Worm (Caenorhabditis elegans) whole organism, L4/young adult: ENCODE measurements around the gene C06H5.11.
"Not testable (repeated sequence)": the region's sequence is repeated elsewhere in the genome, so short reads cannot be mapped to it uniquely, and the experiment has no call there.

ENCODE experiments used
- W03F9.2 ChIP-seq: fragments of 150-350 bp; optimal IDR thresholded peaks from 2 replicates; lab custom pipeline; 2014; ENCODE audit warnings: missing biosample characterization, missing genetic modification characterization
- dao-5 ChIP-seq: sonication (generic microtip); optimal IDR thresholded peaks from 2 replicates; lab custom pipeline; 2016; ENCODE audit warnings: missing genotype, missing genetic modification characterization, moderate library complexity, missing compliant biosample characterization
- him-1 ChIP-seq: sonication (generic microtip); optimal IDR thresholded peaks from 2 replicates; lab custom pipeline; 2016; ENCODE audit warnings: missing genotype, missing genetic modification reagents, missing genetic modification characterization, missing compliant biosample characterization

The C06H5.11 gene

DNA sequence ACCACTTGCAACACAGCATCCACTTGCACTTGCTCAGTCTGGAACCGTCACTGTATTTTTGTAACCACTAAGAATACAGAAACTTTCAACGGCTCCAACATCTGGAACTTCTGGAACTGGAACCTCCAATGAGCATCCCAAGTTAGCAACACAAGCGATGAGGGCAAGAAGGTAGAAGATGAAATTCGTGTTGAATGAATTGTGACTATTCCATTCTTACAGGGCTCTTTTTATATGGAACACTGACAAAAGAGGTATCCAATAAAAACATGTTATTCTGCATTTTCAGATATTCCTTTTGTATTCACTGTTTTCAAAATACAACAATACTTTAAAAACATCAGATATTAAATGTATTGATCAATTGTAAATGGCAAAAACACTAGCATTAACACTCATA, at the start of gene C06H5.11:
Gene C06H5.11 (minus strand): TSS at position 101 of the 400 bp plus-strand sequence.
- not testable (repeated sequence) for TF ChIP-seq him-1, dao-5, W03F9.2 (tag; lab: Kevin White, UChicago)

DNA sequence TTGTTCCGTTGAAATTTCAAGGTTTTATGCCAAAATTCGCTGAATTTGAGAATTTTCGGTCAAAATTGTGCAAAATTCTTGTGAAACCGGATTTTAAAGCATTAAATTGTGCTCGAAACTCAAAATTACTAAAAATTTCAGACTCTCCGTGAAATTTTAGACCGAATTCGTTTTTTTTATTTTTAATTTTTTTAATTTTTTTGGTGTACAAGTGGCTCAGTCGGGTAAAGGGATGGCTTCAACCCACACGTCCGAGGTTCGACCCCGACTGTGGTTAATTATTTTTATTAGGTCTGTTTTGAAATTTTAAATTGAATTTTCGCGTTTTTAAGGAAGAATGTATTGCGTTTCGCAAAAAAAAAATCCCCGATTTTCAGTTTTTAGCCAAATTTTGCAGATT, 45.1 kb upstream of the C06H5.11 start:
- TF ChIP-seq dao-5 (tag; lab: Kevin White, UChicago) (no peak), W03F9.2 (tag; lab: Kevin White, UChicago) (no peak), him-1 (tag; lab: Kevin White, UChicago) (no peak)

DNA sequence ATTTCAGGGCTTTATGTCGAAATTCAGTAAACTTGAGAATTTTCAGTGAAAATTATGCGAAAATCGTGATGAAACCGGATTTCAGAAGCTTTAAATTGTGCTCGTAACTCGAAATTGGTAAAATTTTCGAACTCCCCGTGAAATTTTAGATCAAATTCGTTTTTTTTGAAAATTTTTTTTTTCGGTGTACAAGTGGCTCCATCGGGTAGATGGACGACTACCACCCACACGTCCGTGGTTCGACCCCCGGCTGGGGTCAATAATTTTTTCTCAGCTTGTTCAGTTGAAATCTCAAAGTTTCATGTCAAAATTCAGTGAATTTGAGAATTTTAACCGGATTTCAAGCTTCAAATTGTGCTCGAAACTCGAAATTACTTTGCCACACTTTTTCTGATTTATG, 42.0 kb upstream of the C06H5.11 start:
- TF ChIP-seq dao-5 (tag; lab: Kevin White, UChicago): no peak
- no peak for TF ChIP-seq him-1 (tag; lab: Kevin White, UChicago)
- TF ChIP-seq W03F9.2 (tag; lab: Kevin White, UChicago): no peak

DNA sequence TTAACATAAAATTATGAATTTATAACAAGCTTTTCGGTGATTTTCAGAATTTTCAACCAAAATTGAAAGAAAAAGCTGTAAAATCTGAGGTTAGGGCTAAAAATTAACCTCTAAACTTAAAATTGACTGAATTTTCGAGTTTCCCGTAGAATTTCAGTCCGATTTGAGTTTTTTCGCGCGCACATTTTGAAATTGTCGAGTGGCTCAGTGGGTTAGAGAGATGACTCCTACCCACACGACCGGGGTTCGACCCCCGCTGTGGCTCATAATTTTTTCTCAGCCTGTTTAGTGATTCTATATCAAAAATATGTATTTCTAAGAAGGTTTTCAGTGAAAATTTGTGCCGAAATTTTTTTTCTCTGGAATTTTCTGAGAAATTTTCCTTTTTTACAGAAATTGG, 37.9 kb upstream of the C06H5.11 start:
- TF ChIP-seq him-1 (tag; lab: Kevin White, UChicago) (no peak), W03F9.2 (tag; lab: Kevin White, UChicago) (no peak), dao-5 (tag; lab: Kevin White, UChicago) (no peak)

DNA sequence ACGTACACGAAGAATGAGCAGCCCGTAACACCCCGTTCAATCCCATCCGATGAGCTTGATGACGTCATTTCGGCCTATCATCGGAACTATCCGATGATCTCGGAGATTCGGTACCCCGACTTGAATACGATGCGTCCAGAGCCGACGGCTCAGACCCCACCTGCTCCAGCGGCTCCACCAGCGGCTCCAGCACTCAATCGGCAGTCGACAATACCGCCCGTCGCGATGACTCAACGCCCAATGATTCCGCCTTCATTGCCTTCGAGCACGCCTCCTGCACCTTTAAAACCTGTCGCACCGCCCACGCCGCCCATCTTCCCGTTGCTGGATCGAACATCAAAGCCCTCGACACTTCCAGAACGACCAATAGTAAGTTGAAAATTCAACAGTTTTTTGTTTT, 34.3 kb upstream of the C06H5.11 start:
- TF ChIP-seq him-1 (tag; lab: Kevin White, UChicago) (no peak), dao-5 (tag; lab: Kevin White, UChicago) (no peak), W03F9.2 (tag; lab: Kevin White, UChicago) (no peak)

DNA sequence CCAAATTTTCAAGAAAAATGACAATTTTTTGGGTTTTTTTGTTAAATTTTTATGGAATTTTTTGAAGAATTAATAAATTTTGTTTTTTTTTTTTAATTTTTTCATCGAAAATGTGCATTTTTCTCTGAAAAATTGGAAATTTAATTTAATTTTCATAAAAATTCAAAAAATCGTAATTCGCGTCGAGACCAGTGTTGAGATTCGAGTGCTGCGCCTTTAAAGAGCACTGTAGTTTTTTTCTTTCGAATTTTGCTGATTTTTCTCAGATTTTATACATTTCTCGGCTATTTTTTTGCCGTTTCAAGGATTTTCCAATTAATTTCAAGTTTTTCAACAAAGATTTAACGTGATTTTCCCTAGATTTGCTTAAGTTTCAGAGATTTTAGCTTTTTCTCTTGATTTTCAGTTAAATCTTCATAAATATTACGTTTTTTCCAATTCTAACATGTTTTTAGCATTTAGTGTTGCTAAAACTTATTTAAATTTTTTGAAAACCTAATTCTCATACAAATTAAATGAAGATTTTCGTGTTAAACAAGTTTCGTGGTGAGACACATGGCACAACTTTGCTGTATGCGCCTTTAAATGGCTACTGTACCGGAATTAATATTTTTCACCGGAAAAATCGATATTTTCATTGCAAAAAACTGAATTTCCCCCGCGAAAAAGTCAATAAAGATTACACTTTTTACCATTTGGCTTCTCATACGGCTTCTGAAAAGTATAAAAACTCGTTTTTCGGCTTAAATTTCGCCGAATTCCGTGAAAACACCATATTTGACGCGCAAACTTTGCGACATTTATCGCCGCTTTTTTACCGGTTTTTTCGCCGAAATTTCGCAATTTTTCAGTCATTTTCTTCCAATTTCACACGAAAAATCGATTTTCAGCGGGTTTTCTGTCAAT, 30.5 kb upstream of the C06H5.11 start, which contains the start of gene usp-50:
Gene usp-50 (plus strand): TSS at position 822 of the 906 bp plus-strand sequence.
- not testable (repeated sequence) for TF ChIP-seq W03F9.2, him-1, dao-5 (tag; lab: Kevin White, UChicago)

DNA sequence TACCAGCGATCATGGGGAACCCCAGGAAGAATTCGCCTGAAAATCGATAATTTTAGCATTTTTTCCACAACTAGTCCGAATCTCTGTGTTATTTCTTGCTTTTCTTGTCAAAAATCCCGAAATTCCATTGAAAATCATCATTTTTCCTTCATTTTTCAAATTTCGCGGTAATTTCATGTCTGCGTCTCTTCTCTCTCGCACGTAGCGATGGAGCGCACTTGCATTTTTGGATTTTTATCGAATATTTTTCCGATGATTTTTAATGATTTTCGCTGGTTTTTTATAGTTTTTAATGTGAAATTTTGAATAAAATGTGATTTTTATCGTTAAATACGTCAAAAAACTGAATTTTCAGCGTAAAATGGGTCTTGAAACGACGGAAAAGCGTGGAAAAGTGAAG, 27.6 kb upstream of the C06H5.11 start, which contains the start of gene E01B7.2:
Gene E01B7.2 (plus strand): TSS at position 350 of the 400 bp plus-strand sequence.
- peak; percentile 26 for TF ChIP-seq W03F9.2 (tag; lab: Kevin White, UChicago)
- TF ChIP-seq dao-5 (tag; lab: Kevin White, UChicago): no peak

DNA sequence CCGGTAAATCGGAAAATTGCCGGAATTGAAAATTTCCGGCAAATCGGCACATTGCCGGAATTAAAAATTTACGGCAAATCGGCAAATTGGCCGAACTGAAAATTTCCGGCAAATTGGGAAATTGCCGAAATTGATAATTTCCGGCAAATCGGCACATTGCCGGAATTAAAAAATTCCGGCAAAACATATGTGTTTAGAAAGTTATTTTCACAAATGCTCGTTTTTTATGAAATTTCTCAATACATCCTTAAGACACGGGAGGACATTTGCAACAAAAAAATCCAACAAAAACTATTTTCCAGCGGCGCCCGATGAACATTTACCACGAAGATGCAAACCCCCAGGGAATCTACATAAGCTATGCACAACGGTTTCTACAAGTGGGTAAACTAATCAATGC, 24.9 kb upstream of the C06H5.11 start, which contains the start of gene C06H5.8:
Gene C06H5.8 (plus strand): TSS at position 301 of the 400 bp plus-strand sequence.
- TF ChIP-seq him-1 (tag; lab: Kevin White, UChicago) (no peak), dao-5 (tag; lab: Kevin White, UChicago) (no peak), W03F9.2 (tag; lab: Kevin White, UChicago) (no peak)

DNA sequence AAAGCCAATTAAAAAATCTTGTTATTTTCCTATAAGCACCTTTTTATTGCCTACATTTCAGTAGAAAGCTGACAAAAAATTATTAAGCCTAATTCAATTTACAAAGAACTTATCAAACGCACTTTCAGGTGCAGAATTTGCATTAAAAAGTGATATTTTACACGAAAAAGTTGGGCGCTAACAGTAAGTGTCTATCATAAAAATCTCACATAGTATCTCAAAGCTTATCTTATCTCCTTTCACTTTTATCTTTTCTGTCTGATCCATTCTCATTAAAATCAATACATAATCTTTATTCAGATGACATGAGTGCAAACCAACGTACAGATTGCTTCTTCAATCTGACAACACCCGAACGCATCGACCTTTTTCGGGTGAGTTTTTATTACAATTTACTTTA, 16.2 kb upstream of the C06H5.11 start, which contains the start of gene dcar-1:
Gene dcar-1 (plus strand): TSS at position 301 of the 400 bp plus-strand sequence.
- TF ChIP-seq him-1 (tag; lab: Kevin White, UChicago): no peak
- no peak for TF ChIP-seq W03F9.2 (tag; lab: Kevin White, UChicago)
- TF ChIP-seq dao-5 (tag; lab: Kevin White, UChicago): no peak

DNA sequence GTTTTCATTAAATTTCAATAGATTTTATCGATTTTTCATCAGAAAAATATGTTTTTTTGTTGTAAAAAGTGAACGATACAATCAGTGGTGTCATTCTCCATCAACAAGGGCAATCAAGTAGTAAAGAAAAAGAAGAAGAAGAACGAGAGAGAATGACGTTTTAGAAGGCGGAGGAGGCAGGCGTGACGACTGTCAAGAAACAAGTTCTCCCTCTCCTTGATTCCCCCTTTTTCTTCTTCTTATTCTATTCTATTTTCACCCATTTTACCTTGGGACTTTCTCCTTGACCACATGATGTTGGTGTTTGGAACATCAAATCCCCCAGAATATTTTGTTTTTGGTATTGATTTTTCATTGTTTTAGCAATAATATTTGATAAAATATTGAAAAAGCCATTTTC, 11.9 kb upstream of the C06H5.11 start:
- TF ChIP-seq him-1 (tag; lab: Kevin White, UChicago): no peak
- TF ChIP-seq W03F9.2 (tag; lab: Kevin White, UChicago): no peak
- no peak for TF ChIP-seq dao-5 (tag; lab: Kevin White, UChicago)

DNA sequence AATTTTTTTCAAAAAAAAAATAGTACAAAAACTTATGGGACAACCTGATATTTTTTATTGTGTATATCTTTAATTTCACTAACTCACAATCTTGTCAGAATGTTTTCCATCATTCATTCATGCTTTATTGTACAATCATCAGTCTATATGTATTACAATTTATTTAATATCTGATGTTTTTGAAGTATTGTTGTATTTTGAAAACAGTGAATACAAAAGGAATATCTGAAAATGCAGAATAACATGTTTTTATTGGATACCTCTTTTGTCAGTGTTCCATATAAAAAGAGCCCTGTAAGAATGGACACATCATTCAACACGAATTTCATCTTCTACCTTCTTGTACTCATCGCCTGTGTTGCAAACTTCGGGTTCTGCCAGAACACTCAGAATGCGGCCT, 10.0 kb upstream of the C06H5.11 start, which contains the start of gene C06H5.14:
Gene C06H5.14 (plus strand): TSS at position 301 of the 400 bp plus-strand sequence.
- TF ChIP-seq dao-5, him-1, W03F9.2 (tag; lab: Kevin White, UChicago): not testable (repeated sequence)

DNA sequence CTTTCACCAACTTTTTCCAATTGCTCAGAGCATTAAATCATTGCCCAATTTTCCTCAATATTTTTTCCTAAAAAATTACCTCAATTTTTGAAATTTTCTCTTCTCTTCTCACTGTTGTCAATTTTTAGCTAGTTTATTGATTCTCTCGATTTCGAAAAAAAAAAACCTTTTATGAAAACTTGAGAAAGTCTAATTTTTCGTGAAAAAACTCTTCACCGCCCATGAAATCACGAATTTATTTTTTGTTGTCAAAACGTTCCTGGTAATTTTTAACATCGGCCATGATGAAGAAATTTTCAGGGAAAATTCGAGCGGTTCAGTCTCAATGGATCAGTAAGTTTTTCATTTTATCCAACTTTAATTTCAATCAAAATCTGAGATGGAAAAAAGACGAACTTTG, 5.6 kb upstream of the C06H5.11 start, which contains the start of gene fbxa-157:
Gene fbxa-157 (plus strand): TSS at position 301 of the 400 bp plus-strand sequence.
- TF ChIP-seq W03F9.2 (tag; lab: Kevin White, UChicago) (no peak), him-1 (tag; lab: Kevin White, UChicago) (no peak), dao-5 (tag; lab: Kevin White, UChicago) (no peak)

DNA sequence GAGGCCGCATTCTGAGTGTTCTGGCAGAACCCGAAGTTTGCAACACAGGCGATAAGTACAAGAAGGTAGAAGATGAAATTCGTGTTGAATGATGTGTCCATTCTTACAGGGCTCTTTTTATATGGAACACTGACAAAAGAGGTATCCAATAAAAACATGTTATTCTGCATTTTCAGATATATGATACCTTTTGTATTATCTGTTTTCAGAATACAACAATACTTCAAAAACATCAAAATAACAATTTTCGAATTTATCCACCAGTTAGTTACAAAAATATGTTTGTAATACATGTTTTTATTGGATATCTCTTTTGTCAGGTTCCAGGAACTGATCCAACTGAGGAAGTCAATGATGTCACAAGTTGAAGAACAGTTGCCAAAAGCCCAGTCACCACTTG, 3.8 kb upstream of the C06H5.11 start, which contains the start of gene C06H5.13:
Gene C06H5.13 (minus strand): TSS at position 101 of the 400 bp plus-strand sequence.
- not testable (repeated sequence) for TF ChIP-seq W03F9.2, him-1, dao-5 (tag; lab: Kevin White, UChicago)
